Fruit fly (Drosophila melanogaster) whole organism, pupa: ENCODE results near the gene tsg.

Experiments used
- CG10348 ChIP-seq: fragments of 200-800 bp; sonication (Bioruptor generic); IDR thresholded peaks from 2 replicates; pipeline ENCODE4 v1.3.6; 2022; ENCODE audit warnings: missing biosample characterization, missing genetic modification characterization
- CG12605 ChIP-seq: fragments of 200-800 bp; sonication (Bioruptor generic); IDR thresholded peaks from 2 replicates; pipeline ENCODE4 v1.3.6; 2022; ENCODE audit warnings: missing biosample characterization, missing genetic modification characterization
- CG13204 ChIP-seq: fragments of 200-800 bp; sonication (Bioruptor generic); optimal IDR thresholded peaks from 2 replicates; lab custom pipeline; 2018; ENCODE audit warnings: missing biosample characterization, mild to moderate bottlenecking, missing genetic modification characterization, moderate library complexity
- CG14655 ChIP-seq: fragments of 200-800 bp; sonication (Bioruptor generic); optimal IDR thresholded peaks from 3 replicates; lab custom pipeline; 2017; ENCODE audit warnings: mild to moderate bottlenecking, missing biosample characterization, missing genetic modification reagents, missing genetic modification characterization
- CG15710 ChIP-seq: fragments of 200-800 bp; sonication (Bioruptor generic); optimal IDR thresholded peaks from 2 replicates; lab custom pipeline; 2018; ENCODE audit warnings: missing biosample characterization, mild to moderate bottlenecking, missing genetic modification characterization, moderate library complexity
- CG32121 ChIP-seq: fragments of 200-800 bp; sonication (Bioruptor generic); IDR thresholded peaks from 2 replicates; pipeline ENCODE4 v1.3.6; 2022; ENCODE audit warnings: missing biosample characterization, missing genetic modification characterization
- CG34367 ChIP-seq: fragments of 200-800 bp; sonication (Bioruptor generic); optimal IDR thresholded peaks from 2 replicates; lab custom pipeline; 2018; ENCODE audit warnings: missing biosample characterization, mild to moderate bottlenecking, missing genetic modification characterization
- CG4496 ChIP-seq: fragments of 200-800 bp; sonication (Bioruptor generic); IDR thresholded peaks from 3 replicates; pipeline ENCODE4 v1.3.6; 2022; ENCODE audit warnings: missing biosample characterization, missing genetic modification characterization
- EcR ChIP-seq: fragments of 200-800 bp; sonication (Bioruptor generic); optimal IDR thresholded peaks from 3 replicates; lab custom pipeline; 2019; ENCODE audit warnings: missing biosample characterization, missing genetic modification characterization, mild to moderate bottlenecking, moderate library complexity, missing genetic modification reagents
- Ets98B ChIP-seq: fragments of 200-800 bp; sonication (Bioruptor generic); IDR thresholded peaks from 2 replicates; pipeline ENCODE4 v1.3.6; 2022; ENCODE audit warnings: missing biosample characterization, missing genetic modification characterization
- Pif1B ChIP-seq: fragments of 200-800 bp; sonication (Bioruptor generic); optimal IDR thresholded peaks from 3 replicates; lab custom pipeline; 2016; ENCODE audit warnings: missing biosample characterization, missing genetic modification characterization
- Snoo ChIP-seq: fragments of 200-800 bp; sonication (Bioruptor generic); optimal IDR thresholded peaks from 3 replicates; lab custom pipeline; 2017; ENCODE audit warnings: missing biosample characterization, mild to moderate bottlenecking, missing genetic modification characterization, inconsistent platforms
- fd96Ca ChIP-seq: fragments of 200-800 bp; sonication (Bioruptor generic); IDR thresholded peaks from 3 replicates; pipeline ENCODE4 v1.3.6; 2022; ENCODE audit warnings: missing biosample characterization, missing genetic modification characterization
- rn ChIP-seq: fragments of 200-800 bp; sonication (Bioruptor generic); IDR thresholded peaks from 2 replicates; pipeline ENCODE4 v1.3.6; 2022; ENCODE audit warnings: missing biosample characterization, missing genetic modification characterization

DNA sequence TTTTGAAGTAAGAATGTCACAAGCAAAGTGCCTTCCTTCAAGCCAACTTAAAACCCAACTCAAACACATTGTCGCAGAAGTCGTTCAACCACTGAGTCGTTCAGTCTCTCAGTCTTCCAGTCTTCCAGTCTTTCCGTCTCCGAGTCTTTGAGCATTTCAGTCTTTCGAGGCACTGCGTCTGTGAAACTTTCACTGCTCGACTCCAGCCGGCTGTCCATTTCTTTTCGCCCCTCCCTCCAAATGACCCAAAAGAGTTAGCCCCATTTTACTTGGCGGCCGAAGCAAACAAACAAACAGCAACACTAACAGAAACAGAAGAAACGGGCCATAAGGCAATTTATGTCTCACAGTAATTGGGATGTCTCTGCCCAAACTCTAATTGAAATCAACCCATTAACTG is 12.3 kb upstream of the tsg start:
- TF ChIP-seq CG34367 (tag; lab: Kevin White, UChicago) (no peak), rn (GFP tag; lab: Robert Waterston, UW) (no peak), CG4496 (GFP tag; lab: Robert Waterston, UW) (no peak), EcR (GFP tag; lab: Kevin White, UChicago) (no peak), Pif1B (no peak), Ets98B (GFP tag; lab: Robert Waterston, UW) (no peak), CG13204 (GFP tag; lab: Kevin White, UChicago) (no peak), fd96Ca (no peak), CG10348 (GFP tag; lab: Robert Waterston, UW) (no peak), CG14655 (no peak), CG32121 (GFP tag; lab: Robert Waterston, UW) (no peak), CG15710 (tag; lab: Kevin White, UChicago) (no peak), CG12605 (GFP tag; lab: Robert Waterston, UW) (no peak), Snoo (no peak)
